Worm (Caenorhabditis elegans): ENCODE measurements around the gene poml-4.

poml-4 gene

ce11 chrII:1525498-1525897 lies 15.2 kb upstream of the poml-4 start, which contains the start of gene Y51H7BR.7:
Gene Y51H7BR.7 (minus strand): TSS chrII:1525598.
- TF ChIP-seq peb-1 (tag; optimal IDR thresholded peaks at IDR 0.05), result no peak
- TF ChIP-seq unc-39 (tag; optimal IDR thresholded peaks at IDR 0.05), result no peak
- no peak for TF ChIP-seq elt-3 (tag; optimal IDR thresholded peaks at IDR 0.05)
- TF ChIP-seq lin-13 (GFP tag; optimal IDR thresholded peaks at IDR 0.05), result no peak
- TF ChIP-seq nhr-12 (tag; optimal IDR thresholded peaks at IDR 0.05), result no peak
- no peak for TF ChIP-seq skn-1 (tag; optimal IDR thresholded peaks at IDR 0.05)
- no peak for TF ChIP-seq C34F6.9 (tag; optimal IDR thresholded peaks at IDR 0.05)
- no peak for TF ChIP-seq unc-55 (GFP tag; optimal IDR thresholded peaks at IDR 0.05)
- TF ChIP-seq egl-27 (tag; optimal IDR thresholded peaks at IDR 0.05), result no peak
- TF ChIP-seq nhr-11 (tag; optimal IDR thresholded peaks at IDR 0.05), result no peak
- no peak for TF ChIP-seq F13H6.1 (tag; optimal IDR thresholded peaks at IDR 0.05)
- TF ChIP-seq fos-1 (tag; optimal IDR thresholded peaks at IDR 0.05), result no peak

ce11 chrII:1529057-1529456 lies 11.7 kb upstream of the poml-4 start, which contains the start of gene Y51H7BR.4:
Gene Y51H7BR.4 (plus strand): TSS chrII:1529357.
- TF ChIP-seq sma-3 (GFP tag; optimal IDR thresholded peaks at IDR 0.05), result no peak
- TF ChIP-seq ceh-82 (tag; optimal IDR thresholded peaks at IDR 0.05), result no peak
- TF ChIP-seq lin-11 (tag; optimal IDR thresholded peaks at IDR 0.05), result no peak
- TF ChIP-seq nhr-6 (tag; optimal IDR thresholded peaks at IDR 0.05), result no peak
- TF ChIP-seq mdl-1 (tag; optimal IDR thresholded peaks at IDR 0.05), result no peak
- TF ChIP-seq skn-1 (tag; optimal IDR thresholded peaks at IDR 0.05), result no peak
- no peak for TF ChIP-seq lin-13 (GFP tag; optimal IDR thresholded peaks at IDR 0.05)
- no peak for TF ChIP-seq sem-4 (tag; optimal IDR thresholded peaks at IDR 0.05)
- no peak for TF ChIP-seq unc-39 (tag; optimal IDR thresholded peaks at IDR 0.05)
- TF ChIP-seq peb-1 (tag; optimal IDR thresholded peaks at IDR 0.05), result no peak
- TF ChIP-seq lin-39 (tag; optimal IDR thresholded peaks at IDR 0.05), result no peak
- TF ChIP-seq nhr-129 (tag; optimal IDR thresholded peaks at IDR 0.05), result no peak
- no peak for TF ChIP-seq zag-1 (tag; optimal IDR thresholded peaks at IDR 0.05)
- no peak for TF ChIP-seq alr-1 (tag; optimal IDR thresholded peaks at IDR 0.05)
- TF ChIP-seq gmeb-1 (tag; optimal IDR thresholded peaks at IDR 0.05), result no peak
- no peak for TF ChIP-seq lsy-2 (tag; optimal IDR thresholded peaks at IDR 0.05)
- no peak for TF ChIP-seq mbf-1 (tag; optimal IDR thresholded peaks at IDR 0.05)
- no peak for TF ChIP-seq crh-2 (tag; optimal IDR thresholded peaks at IDR 0.05)

ce11 chrII:1535931-1536330 lies 4.8 kb upstream of the poml-4 start, which contains the start of gene fbxb-43:
Gene fbxb-43 (plus strand): TSS chrII:1536231.
- TF ChIP-seq blmp-1 (tag; optimal IDR thresholded peaks at IDR 0.05; ENCODE audit: insufficient read depth), result no peak
- TF ChIP-seq nhr-12 (tag; optimal IDR thresholded peaks at IDR 0.05), result no peak
- no peak for TF ChIP-seq R02D3.7 (tag; optimal IDR thresholded peaks at IDR 0.05)
- TF ChIP-seq ceh-16 (tag; optimal IDR thresholded peaks at IDR 0.05), result no peak
- TF ChIP-seq ztf-11 (tag; optimal IDR thresholded peaks at IDR 0.05), result no peak
- TF ChIP-seq sma-3 (GFP tag; optimal IDR thresholded peaks at IDR 0.05), result no peak
- no peak for TF ChIP-seq mdl-1 (tag; optimal IDR thresholded peaks at IDR 0.05)
- no peak for TF ChIP-seq crh-2 (tag; optimal IDR thresholded peaks at IDR 0.05)
- TF ChIP-seq fos-1 (tag; optimal IDR thresholded peaks at IDR 0.05), result no peak
- no peak for TF ChIP-seq elt-3 (tag; optimal IDR thresholded peaks at IDR 0.05)
- no peak for TF ChIP-seq lsy-2 (tag; optimal IDR thresholded peaks at IDR 0.05)

- TF ChIP-seq zag-1 (tag; optimal IDR thresholded peaks at IDR 0.05) (no peak), peb-1 (tag; optimal IDR thresholded peaks at IDR 0.05) (no peak), lin-11 (tag; optimal IDR thresholded peaks at IDR 0.05) (no peak), dmd-4 (tag; optimal IDR thresholded peaks at IDR 0.05) (no peak), skn-1 (tag; optimal IDR thresholded peaks at IDR 0.05) (no peak), ceh-82 (tag; optimal IDR thresholded peaks at IDR 0.05) (no peak), mdl-1 (tag; optimal IDR thresholded peaks at IDR 0.05) (no peak), ztf-4 (tag; optimal IDR thresholded peaks at IDR 0.05) (no peak), unc-55 (GFP tag; optimal IDR thresholded peaks at IDR 0.05) (no peak), nhr-129 (tag; optimal IDR thresholded peaks at IDR 0.05) (no peak), ztf-11 (tag; optimal IDR thresholded peaks at IDR 0.05) (no peak), R02D3.7 (tag; optimal IDR thresholded peaks at IDR 0.05) (no peak), elt-1 (tag; optimal IDR thresholded peaks at IDR 0.05) (no peak), ceh-16 (tag; optimal IDR thresholded peaks at IDR 0.05) (no peak)
These were observed 3.4 kb upstream of the poml-4 start, which contains the start of gene fbxb-42 for ce11 chrII:1537321-1537720. Gene fbxb-42 (plus strand): TSS chrII:1537621.

- TF ChIP-seq fos-1 (tag; optimal IDR thresholded peaks at IDR 0.05) (no peak), mbf-1 (tag; optimal IDR thresholded peaks at IDR 0.05) (no peak), ama-1 (optimal IDR thresholded peaks at IDR 0.05) (no peak), nhr-237 (tag; optimal IDR thresholded peaks at IDR 0.05) (no peak), elt-1 (tag; optimal IDR thresholded peaks at IDR 0.05) (no peak), nhr-77 (tag; optimal IDR thresholded peaks at IDR 0.05) (no peak), ztf-1 (GFP tag; conservative IDR thresholded peaks at IDR 0.05) (no peak)
These were observed 2.1 kb upstream of the poml-4 start, which contains the start of gene fbxb-44 for ce11 chrII:1538589-1538988. Gene fbxb-44 (plus strand): TSS chrII:1538889.

Measured in whole organism, L2 larva.